Worm (Caenorhabditis elegans) whole organism, midembryonic: ENCODE measurements around the gene F56H9.9.

Experiments
- T22C8.4 ChIP-seq: fragments of 200-800 bp; sonication (Bioruptor generic); IDR thresholded peaks from 2 replicates; pipeline ENCODE4 v1.3.6; 2022; ENCODE audit warnings: missing genetic modification characterization, missing compliant biosample characterization
- cog-1 ChIP-seq: sonication (generic microtip); optimal IDR thresholded peaks from 2 replicates; lab custom pipeline; 2016; ENCODE audit warnings: missing genetic modification characterization, missing compliant biosample characterization
- flt-1 ChIP-seq: fragments of 200-800 bp; sonication (Bioruptor generic); IDR thresholded peaks from 2 replicates; pipeline ENCODE4 v1.3.6; 2022; ENCODE audit warnings: missing genetic modification characterization, missing compliant biosample characterization
- klf-2 ChIP-seq: fragments of 200-800 bp; sonication (Bioruptor generic); conservative IDR thresholded peaks from 2 replicates; pipeline ENCODE4 v1.3.6; 2022; ENCODE audit warnings: missing genetic modification reagents, missing genetic modification characterization, missing compliant biosample characterization
- med-1 ChIP-seq: sonication (generic microtip); optimal IDR thresholded peaks from 2 replicates; lab custom pipeline; 2017; ENCODE audit warnings: missing genetic modification characterization, mild to moderate bottlenecking, missing compliant biosample characterization, antibody characterized with exemption, missing genetic modification reagents; ENCODE audit not compliant: insufficient read depth
- ref-1 ChIP-seq: fragments of 200-800 bp; sonication (Bioruptor generic); conservative IDR thresholded peaks from 2 replicates; pipeline ENCODE4 v1.3.6; 2022; ENCODE audit warnings: missing genetic modification reagents, missing genetic modification characterization, missing compliant biosample characterization
- tab-1 ChIP-seq: fragments of 200-800 bp; sonication (Bioruptor generic); IDR thresholded peaks from 2 replicates; pipeline ENCODE4 v1.3.6; 2022; ENCODE audit warnings: missing genetic modification characterization, missing compliant biosample characterization
- ztf-23 ChIP-seq: fragments of 200-800 bp; sonication (Bioruptor generic); IDR thresholded peaks from 2 replicates; pipeline ENCODE4 v1.3.6; 2022; ENCODE audit warnings: missing genetic modification reagents, missing genetic modification characterization, missing compliant biosample characterization
- ztf-29 ChIP-seq: fragments of 200-800 bp; sonication (Bioruptor generic); IDR thresholded peaks from 2 replicates; pipeline ENCODE4 v1.3.6; 2022; ENCODE audit warnings: missing genetic modification reagents, missing genetic modification characterization, missing compliant biosample characterization

Gene F56H9.9

ce11 chrV:12649213-12649612 lies 24.9 kb upstream of the F56H9.9 start, which contains the start of gene gpa-9:
Gene gpa-9 (minus strand): TSS chrV:12649313.
- no peak for TF ChIP-seq ref-1
- TF ChIP-seq klf-2 (GFP tag; lab: Robert Waterston, UW), result no peak
- no peak for TF ChIP-seq ztf-23
- TF ChIP-seq flt-1 (GFP tag; lab: Robert Waterston, UW), result no peak
- no peak for TF ChIP-seq cog-1 (tag; lab: Kevin White, UChicago)
- TF ChIP-seq tab-1 (GFP tag; lab: Robert Waterston, UW), result no peak
- no peak for TF ChIP-seq ztf-29 (GFP tag; lab: Robert Waterston, UW)
- no peak for TF ChIP-seq T22C8.4 (GFP tag; lab: Robert Waterston, UW)

- TF ChIP-seq ztf-23 (no peak), cog-1 (tag; lab: Kevin White, UChicago) (no peak)
Observed at ce11 chrV:12644500-12644899, 20.2 kb upstream of the F56H9.9 start, which contains the start of gene F56H9.8. Gene F56H9.8 (plus strand): TSS chrV:12644800.

- TF ChIP-seq cog-1 (tag; lab: Kevin White, UChicago) (no peak), tab-1 (GFP tag; lab: Robert Waterston, UW) (no peak), T22C8.4 (GFP tag; lab: Robert Waterston, UW) (no peak), ztf-23 (no peak), klf-2 (GFP tag; lab: Robert Waterston, UW) (no peak), med-1 (GFP tag; lab: Kevin White, UChicago) (no peak), ref-1 (no peak), ztf-29 (GFP tag; lab: Robert Waterston, UW) (no peak), flt-1 (GFP tag; lab: Robert Waterston, UW) (no peak)
Observed at ce11 chrV:12640384-12640783, 16.1 kb upstream of the F56H9.9 start, which contains the start of gene gpa-8. Gene gpa-8 (minus strand): TSS chrV:12640484.

- TF ChIP-seq T22C8.4 (GFP tag; lab: Robert Waterston, UW), result no peak
- TF ChIP-seq ztf-23, result no peak
- TF ChIP-seq flt-1 (GFP tag; lab: Robert Waterston, UW), result no peak
- no peak for TF ChIP-seq med-1 (GFP tag; lab: Kevin White, UChicago)
- no peak for TF ChIP-seq ref-1
- TF ChIP-seq klf-2 (GFP tag; lab: Robert Waterston, UW), result no peak
- TF ChIP-seq ztf-29 (GFP tag; lab: Robert Waterston, UW), result no peak
- no peak for TF ChIP-seq cog-1 (tag; lab: Kevin White, UChicago)
- no peak for TF ChIP-seq tab-1 (GFP tag; lab: Robert Waterston, UW)
Observed at ce11 chrV:12637764-12638502, 13.7 kb upstream of the F56H9.9 start.

ce11 chrV:12637238-12637690 lies 13.0 kb upstream of the F56H9.9 start, which contains the start of gene F56H9.2:
Gene F56H9.2 (plus strand): TSS chrV:12637663.
- TF ChIP-seq flt-1 (GFP tag; lab: Robert Waterston, UW) (no peak), ztf-23 (0 out of 2 replicates have a peak, but pooled peaks have one; percentile 48)

ce11 chrV:12636248-12636647 lies 12.0 kb upstream of the F56H9.9 start:
- TF ChIP-seq klf-2 (GFP tag; lab: Robert Waterston, UW) (no peak), ztf-29 (GFP tag; lab: Robert Waterston, UW) (no peak), T22C8.4 (GFP tag; lab: Robert Waterston, UW) (no peak), cog-1 (tag; lab: Kevin White, UChicago) (no peak), ref-1 (no peak)

ce11 chrV:12635218-12635617 lies 10.9 kb upstream of the F56H9.9 start:
- TF ChIP-seq med-1 (GFP tag; lab: Kevin White, UChicago), result no peak
- TF ChIP-seq ztf-29 (GFP tag; lab: Robert Waterston, UW), result no peak
- TF ChIP-seq flt-1 (GFP tag; lab: Robert Waterston, UW), result no peak
- TF ChIP-seq tab-1 (GFP tag; lab: Robert Waterston, UW), result no peak
- TF ChIP-seq T22C8.4 (GFP tag; lab: Robert Waterston, UW), result no peak
- no peak for TF ChIP-seq ztf-23
- TF ChIP-seq ref-1, result no peak
- TF ChIP-seq klf-2 (GFP tag; lab: Robert Waterston, UW), result no peak
- no peak for TF ChIP-seq cog-1 (tag; lab: Kevin White, UChicago)

ce11 chrV:12634746-12635145 lies 10.5 kb upstream of the F56H9.9 start:
- TF ChIP-seq flt-1 (GFP tag; lab: Robert Waterston, UW), result no peak
- no peak for TF ChIP-seq ztf-29 (GFP tag; lab: Robert Waterston, UW)
- no peak for TF ChIP-seq ztf-23
- TF ChIP-seq med-1 (GFP tag; lab: Kevin White, UChicago), result no peak
- no peak for TF ChIP-seq klf-2 (GFP tag; lab: Robert Waterston, UW)
- TF ChIP-seq ref-1, result no peak
- no peak for TF ChIP-seq cog-1 (tag; lab: Kevin White, UChicago)

ce11 chrV:12634050-12634449 lies 9.8 kb upstream of the F56H9.9 start:
- no peak for TF ChIP-seq ztf-29 (GFP tag; lab: Robert Waterston, UW)
- no peak for TF ChIP-seq cog-1 (tag; lab: Kevin White, UChicago)
- TF ChIP-seq med-1 (GFP tag; lab: Kevin White, UChicago), result no peak
- TF ChIP-seq klf-2 (GFP tag; lab: Robert Waterston, UW), result no peak
- no peak for TF ChIP-seq ztf-23
- no peak for TF ChIP-seq T22C8.4 (GFP tag; lab: Robert Waterston, UW)
- no peak for TF ChIP-seq ref-1
- no peak for TF ChIP-seq tab-1 (GFP tag; lab: Robert Waterston, UW)
- no peak for TF ChIP-seq flt-1 (GFP tag; lab: Robert Waterston, UW)

ce11 chrV:12633046-12633445 lies 8.8 kb upstream of the F56H9.9 start:
- TF ChIP-seq flt-1 (GFP tag; lab: Robert Waterston, UW) (0 out of 2 replicates have a peak, but pooled peaks have one; percentile 14), ztf-23 (0 out of 2 replicates have a peak, but pooled peaks have one; percentile 61), cog-1 (tag; lab: Kevin White, UChicago) (no peak), T22C8.4 (GFP tag; lab: Robert Waterston, UW) (no peak), tab-1 (GFP tag; lab: Robert Waterston, UW) (no peak)
